Worm (Caenorhabditis elegans) whole organism, midembryonic: ENCODE measurements around the gene B0507.5.

Source experiments
- T22C8.4 ChIP-seq: fragments of 200-800 bp; sonication (Bioruptor generic); IDR thresholded peaks from 2 replicates; pipeline ENCODE4 v1.3.6; 2022; ENCODE audit warnings: missing genetic modification characterization, missing compliant biosample characterization
- flt-1 ChIP-seq: fragments of 200-800 bp; sonication (Bioruptor generic); IDR thresholded peaks from 2 replicates; pipeline ENCODE4 v1.3.6; 2022; ENCODE audit warnings: missing genetic modification characterization, missing compliant biosample characterization
- klf-2 ChIP-seq: fragments of 200-800 bp; sonication (Bioruptor generic); conservative IDR thresholded peaks from 2 replicates; pipeline ENCODE4 v1.3.6; 2022; ENCODE audit warnings: missing genetic modification reagents, missing genetic modification characterization, missing compliant biosample characterization
- ref-1 ChIP-seq: fragments of 200-800 bp; sonication (Bioruptor generic); conservative IDR thresholded peaks from 2 replicates; pipeline ENCODE4 v1.3.6; 2022; ENCODE audit warnings: missing genetic modification reagents, missing genetic modification characterization, missing compliant biosample characterization
- tab-1 ChIP-seq: fragments of 200-800 bp; sonication (Bioruptor generic); IDR thresholded peaks from 2 replicates; pipeline ENCODE4 v1.3.6; 2022; ENCODE audit warnings: missing genetic modification characterization, missing compliant biosample characterization
- ztf-23 ChIP-seq: fragments of 200-800 bp; sonication (Bioruptor generic); IDR thresholded peaks from 2 replicates; pipeline ENCODE4 v1.3.6; 2022; ENCODE audit warnings: missing genetic modification reagents, missing genetic modification characterization, missing compliant biosample characterization
- ztf-29 ChIP-seq: fragments of 200-800 bp; sonication (Bioruptor generic); IDR thresholded peaks from 2 replicates; pipeline ENCODE4 v1.3.6; 2022; ENCODE audit warnings: missing genetic modification reagents, missing genetic modification characterization, missing compliant biosample characterization

DNA sequence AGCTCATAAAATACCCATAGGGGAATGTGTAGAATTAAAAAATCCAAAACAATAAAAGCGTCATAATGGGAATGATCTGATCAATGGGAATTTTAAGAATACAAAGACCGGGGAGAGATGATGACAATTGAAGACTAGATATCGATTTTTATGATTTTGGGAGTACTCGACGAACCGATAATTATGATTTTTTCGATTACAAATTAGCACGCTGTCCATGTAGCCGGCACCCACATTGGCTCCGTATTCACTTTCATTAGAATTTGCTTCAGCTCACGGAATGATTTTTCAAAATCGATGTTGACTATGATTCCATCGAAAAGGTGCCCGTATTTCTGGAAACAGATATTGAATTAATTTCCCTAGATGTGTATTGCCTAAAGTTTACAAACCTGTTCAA, 39.3 kb downstream of the B0507.5 start:
- TF ChIP-seq T22C8.4 (peak; percentile 51), ref-1 (GFP tag; lab: Robert Waterston, UW) (no peak), flt-1 (GFP tag; lab: Robert Waterston, UW) (no peak), tab-1 (GFP tag; lab: Robert Waterston, UW) (no peak), ztf-29 (no peak), klf-2 (GFP tag; lab: Robert Waterston, UW) (no peak), ztf-23 (GFP tag; lab: Robert Waterston, UW) (no peak)
